Worm (Caenorhabditis elegans): ENCODE results near the gene C04G6.13.

C04G6.13 gene

ce11 chrII:5103784-5104457 lies 9.9 kb downstream of the C04G6.13 start, which contains the start of the genes C04G6.11 and mpk-2 (continued):
- no peak for TF ChIP-seq spr-1 (tag; optimal IDR thresholded peaks at IDR 0.05)
- TF ChIP-seq pqm-1 (tag; optimal IDR thresholded peaks at IDR 0.05): peak; percentile 69
- TF ChIP-seq nhr-77 (tag; optimal IDR thresholded peaks at IDR 0.05): peak; percentile 44
- peak; percentile 59; the same call in 1 of the 2 replicates for TF ChIP-seq lin-1 (GFP tag; IDR thresholded peaks at IDR 0.05)
- no peak for TF ChIP-seq ceh-32 (tag; optimal IDR thresholded peaks at IDR 0.05; ENCODE audit: poor library complexity)
- TF ChIP-seq nhr-48 (tag; optimal IDR thresholded peaks at IDR 0.05): peak; percentile 85
- peak in 1 of 2 experiments; percentile 9 for TF ChIP-seq mdl-1 (tag; optimal IDR thresholded peaks at IDR 0.05)
- no peak for TF ChIP-seq mdt-29 (GFP tag; IDR thresholded peaks at IDR 0.05)

ce11 chrII:5105020-5105419 lies 11.0 kb downstream of the C04G6.13 start:
- no peak for TF ChIP-seq daf-19 (GFP tag; conservative IDR thresholded peaks at IDR 0.05)
- no peak for TF ChIP-seq daf-12 (tag; optimal IDR thresholded peaks at IDR 0.05)
- peak; percentile 85 for TF ChIP-seq duxl-1 (tag; optimal IDR thresholded peaks at IDR 0.05; ENCODE audit: poor library complexity)
- no peak for TF ChIP-seq nhr-25 (tag; optimal IDR thresholded peaks at IDR 0.05; ENCODE audit: borderline replicate concordance, insufficient read depth)
- TF ChIP-seq unc-130 (GFP tag; optimal IDR thresholded peaks at IDR 0.05): peak; percentile 80
- TF ChIP-seq T26A8.4 (GFP tag; IDR thresholded peaks at IDR 0.05): no peak; the same call in 1 of the 2 replicates
- peak; percentile 63 for TF ChIP-seq F49E8.2 (tag; optimal IDR thresholded peaks at IDR 0.05; ENCODE audit: borderline replicate concordance)
- no peak for TF ChIP-seq nhr-77 (tag; optimal IDR thresholded peaks at IDR 0.05)
- peak; percentile 62 for TF ChIP-seq nhr-6 (tag; optimal IDR thresholded peaks at IDR 0.05)
- no peak for TF ChIP-seq snpc-4 (tag; optimal IDR thresholded peaks at IDR 0.05)
- no peak for TF ChIP-seq ZK546.5 (tag; optimal IDR thresholded peaks at IDR 0.05)
- TF ChIP-seq mxl-3 (GFP tag; optimal IDR thresholded peaks at IDR 0.05): peak; percentile 69
- no peak for TF ChIP-seq jun-1 (tag; optimal IDR thresholded peaks at IDR 0.05)
- peak; percentile 82 for TF ChIP-seq nhr-102 (tag; optimal IDR thresholded peaks at IDR 0.05)
- no peak for TF ChIP-seq nhr-76 (tag; optimal IDR thresholded peaks at IDR 0.05)
- TF ChIP-seq daf-8 (GFP tag; IDR thresholded peaks at IDR 0.05): no peak
- TF ChIP-seq ztf-11 (tag; optimal IDR thresholded peaks at IDR 0.05): no peak
- peak; percentile 90 for TF ChIP-seq arid-1 (GFP tag; conservative IDR thresholded peaks at IDR 0.05)
- TF ChIP-seq spr-3 (GFP tag; optimal IDR thresholded peaks at IDR 0.05): peak; percentile 75
- TF ChIP-seq cey-2 (tag; optimal IDR thresholded peaks at IDR 0.05; ENCODE audit: borderline replicate concordance, insufficient read depth): no peak
- no peak for TF ChIP-seq lin-15B (tag; optimal IDR thresholded peaks at IDR 0.05)
- peak; percentile 70 for TF ChIP-seq hlh-30 (tag; optimal IDR thresholded peaks at IDR 0.05; ENCODE audit: insufficient read depth)
- peak; percentile 48 for TF ChIP-seq lin-13 (GFP tag; optimal IDR thresholded peaks at IDR 0.05)
- peak; percentile 86 for TF ChIP-seq Y75B8A.6 (GFP tag; IDR thresholded peaks at IDR 0.05)
- TF ChIP-seq ceh-28 (tag; optimal IDR thresholded peaks at IDR 0.05): no peak
- TF ChIP-seq attf-4 (tag; optimal IDR thresholded peaks at IDR 0.05): no peak
- no peak for TF ChIP-seq tag-97 (GFP tag; IDR thresholded peaks at IDR 0.05)
- peak; percentile 29 for TF ChIP-seq ces-1 (GFP tag; optimal IDR thresholded peaks at IDR 0.05)
- peak; percentile 32 for TF ChIP-seq ztf-7 (tag; optimal IDR thresholded peaks at IDR 0.05)
- no peak for TF ChIP-seq fos-1 (tag; optimal IDR thresholded peaks at IDR 0.05)
- TF ChIP-seq egl-43 (GFP tag; IDR thresholded peaks at IDR 0.05): no peak
- TF ChIP-seq rbr-2 (tag; optimal IDR thresholded peaks at IDR 0.05): peak; percentile 71
- peak; percentile 99 for TF ChIP-seq aha-1 (tag)
- no peak for TF ChIP-seq hlh-11 (tag; optimal IDR thresholded peaks at IDR 0.05)
- TF ChIP-seq gei-8 (GFP tag; optimal IDR thresholded peaks at IDR 0.05): peak; percentile 88
- peak; percentile 81; the same call in 1 of the 2 replicates for TF ChIP-seq ceh-20 (GFP tag; IDR thresholded peaks at IDR 0.05)
- 0 out of 2 replicates have a peak, but pooled peaks have one; percentile 73 for TF ChIP-seq ZK337.2 (GFP tag; IDR thresholded peaks at IDR 0.05)
- peak; percentile 65 for TF ChIP-seq lin-29 (GFP tag; IDR thresholded peaks at IDR 0.05)
- peak; percentile 82 for TF ChIP-seq dmd-6 (GFP tag; IDR thresholded peaks at IDR 0.05)
- TF ChIP-seq madf-9 (GFP tag; conservative IDR thresholded peaks at IDR 0.05): no peak; the same call in 1 of the 2 replicates
- peak; percentile 87 for TF ChIP-seq nhr-111 (GFP tag; optimal IDR thresholded peaks at IDR 0.05)
- TF ChIP-seq spr-1 (tag; optimal IDR thresholded peaks at IDR 0.05): peak; percentile 86
